Worm (Caenorhabditis elegans) whole organism, early embryonic: ENCODE data around the gene T12A7.9.

Experiments
- aly-1 ChIP-seq: sonication (generic microtip); optimal IDR thresholded peaks from 2 replicates; lab custom pipeline; 2016; ENCODE audit warnings: missing genetic modification characterization, missing compliant biosample characterization
- ama-1 ChIP-seq: fragments of 150-350 bp; optimal IDR thresholded peaks from 2 replicates; lab custom pipeline; 2014
- hnd-1 ChIP-seq: sonication (generic microtip); optimal IDR thresholded peaks from 2 replicates; lab custom pipeline; 2016; ENCODE audit warnings: missing genetic modification characterization, missing compliant biosample characterization

DNA sequence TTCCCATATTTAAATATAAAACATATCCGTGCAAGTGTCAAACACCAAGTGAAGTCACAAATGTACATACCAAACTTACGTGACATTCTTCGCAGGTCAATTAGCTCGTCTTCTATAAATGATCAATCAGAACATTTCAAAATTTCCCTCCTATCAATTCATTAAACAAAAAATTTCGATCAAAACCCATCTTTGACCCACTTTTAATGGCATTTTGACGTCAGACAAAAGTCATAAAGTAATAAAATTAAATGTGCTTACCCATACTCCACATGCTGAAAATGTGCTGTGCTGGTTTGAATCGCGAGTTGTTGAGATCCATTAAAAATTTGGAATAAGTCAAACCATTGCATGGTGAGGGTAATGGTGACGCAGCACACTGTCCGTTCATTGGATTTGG lies 14.0 kb upstream of the T12A7.9 start:
- TF ChIP-seq ama-1 (lab: Kevin White, UChicago) (no peak), hnd-1 (tag; lab: Kevin White, UChicago) (no peak), aly-1 (tag; lab: Kevin White, UChicago) (no peak)
